Worm (Caenorhabditis elegans): Measurements from ENCODE around the gene B0554.7.

The B0554.7 gene

DNA sequence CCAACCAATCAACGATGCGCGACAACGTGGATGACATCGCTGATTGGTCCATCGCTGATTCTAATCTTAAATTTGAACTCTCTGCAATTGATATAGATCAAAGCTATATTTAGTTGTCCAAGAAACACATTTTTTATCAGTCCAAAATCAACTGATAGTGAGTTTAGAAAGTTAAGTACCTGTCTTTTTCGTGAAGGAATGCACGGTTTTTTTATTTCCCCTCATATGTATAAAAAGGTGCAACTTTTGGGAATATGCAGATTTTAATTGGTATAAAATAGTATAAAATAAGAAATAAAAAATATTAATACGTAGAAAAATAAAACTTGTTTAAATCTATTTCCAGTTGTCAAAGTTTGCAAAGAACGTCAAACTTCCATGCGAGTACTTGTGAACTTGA is 22.4 kb downstream of the B0554.7 start, which contains the start of gene Y39D8A.1:
TSS of gene Y39D8A.1 (plus strand) at position 301 of the 400 bp plus-strand sequence.
- TF ChIP-seq T26A8.4 (GFP tag; IDR thresholded peaks at IDR 0.05): no peak
- no peak for TF ChIP-seq F49E8.2 (tag; optimal IDR thresholded peaks at IDR 0.05; ENCODE audit: borderline replicate concordance)
- TF ChIP-seq php-3 (GFP tag; IDR thresholded peaks at IDR 0.05): no peak
- TF ChIP-seq daf-16 (GFP tag; optimal IDR thresholded peaks at IDR 0.05): no peak
- peak; percentile 30 for TF ChIP-seq daf-16 (tag; optimal IDR thresholded peaks at IDR 0.05)

DNA sequence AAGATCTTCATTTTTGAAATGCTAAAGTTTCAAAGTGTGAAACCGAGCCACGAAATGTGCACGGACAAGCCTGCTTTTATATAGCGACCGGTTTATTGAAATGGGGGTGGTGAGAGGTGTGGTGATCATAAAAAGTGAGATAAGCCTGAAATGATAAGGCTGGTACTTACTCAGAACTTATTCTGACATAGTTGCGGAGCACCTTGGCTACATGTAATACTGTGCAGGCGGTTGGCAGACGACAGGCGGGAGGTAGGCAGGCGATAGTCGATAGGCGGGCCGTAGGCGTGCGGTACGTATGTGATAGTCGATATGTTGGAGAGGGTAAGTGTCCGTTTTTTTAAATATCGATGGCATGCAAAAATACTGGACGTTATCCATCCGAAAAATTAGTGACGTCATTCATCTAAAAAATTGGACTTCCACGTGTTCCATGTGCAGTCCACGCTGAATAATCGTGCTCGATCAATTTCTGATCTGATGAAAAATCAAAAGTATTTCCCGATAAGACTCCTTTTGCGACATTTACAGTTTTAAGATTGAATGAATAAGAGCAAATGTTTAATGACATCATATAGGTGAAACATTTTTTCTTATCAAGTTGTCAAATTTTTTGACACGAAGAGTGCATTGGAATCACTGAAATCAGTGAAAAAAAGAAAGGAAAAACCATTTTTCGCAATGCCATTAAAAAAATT is 23.0 kb downstream of the B0554.7 start, which contains the start of gene irg-8:
TSS of gene irg-8 (minus strand) at position 51 of the 698 bp plus-strand sequence.
- TF ChIP-seq daf-16 (GFP tag; optimal IDR thresholded peaks at IDR 0.05): no peak
- TF ChIP-seq daf-16 (tag; optimal IDR thresholded peaks at IDR 0.05): peak; percentile 10
- TF ChIP-seq R02D3.7 (tag; optimal IDR thresholded peaks at IDR 0.05): no peak
- 0 out of 2 replicates have a peak, but pooled peaks have one; percentile 51 for TF ChIP-seq mxl-2 (GFP tag; conservative IDR thresholded peaks at IDR 0.05)
- TF ChIP-seq lin-15B (tag; optimal IDR thresholded peaks at IDR 0.05): no peak
- TF ChIP-seq dmd-6 (GFP tag; IDR thresholded peaks at IDR 0.05): peak; percentile 90
- TF ChIP-seq lin-29 (GFP tag; IDR thresholded peaks at IDR 0.05): no peak
- peak; percentile 38 for TF ChIP-seq nhr-48 (tag; optimal IDR thresholded peaks at IDR 0.05)
- TF ChIP-seq nhr-28 (tag; optimal IDR thresholded peaks at IDR 0.05): peak; percentile 33
- peak; percentile 46 for TF ChIP-seq hlh-11 (tag; optimal IDR thresholded peaks at IDR 0.05)
- peak in 1 of 2 experiments; percentile 78 for TF ChIP-seq unc-62 (GFP tag; optimal IDR thresholded peaks at IDR 0.05 in 1 of 2)
- TF ChIP-seq unc-62 (tag; optimal IDR thresholded peaks at IDR 0.05): no peak
- TF ChIP-seq zfp-3 (GFP tag; conservative IDR thresholded peaks at IDR 0.05): no peak
- peak; percentile 17 for TF ChIP-seq pqm-1 (tag; optimal IDR thresholded peaks at IDR 0.05)

DNA sequence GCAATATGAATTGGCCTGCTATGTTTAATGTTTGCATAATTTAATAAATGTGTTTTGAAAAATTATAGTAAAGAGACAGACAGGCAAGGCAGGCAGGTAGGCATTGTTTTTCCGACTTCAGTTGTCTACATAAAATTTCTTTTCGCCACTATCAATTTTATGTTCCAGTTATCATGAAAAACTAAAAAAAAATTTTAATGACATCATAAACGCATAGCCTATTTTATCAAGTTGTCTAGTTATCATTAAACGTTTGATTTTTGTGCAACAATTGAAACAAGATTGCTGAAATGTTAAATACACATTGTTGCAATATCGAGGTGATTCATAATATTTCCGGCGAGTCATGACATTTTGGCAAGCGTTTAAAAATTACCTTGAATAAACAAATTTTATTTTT is 25.8 kb downstream of the B0554.7 start:
- TF ChIP-seq pqm-1 (tag; optimal IDR thresholded peaks at IDR 0.05) (peak; percentile 80), php-3 (GFP tag; IDR thresholded peaks at IDR 0.05) (peak; percentile 61), dve-1 (tag; optimal IDR thresholded peaks at IDR 0.05; ENCODE audit: insufficient read depth) (no peak), snpc-1.2 (GFP tag; IDR thresholded peaks at IDR 0.05) (no peak), daf-16 (GFP tag; optimal IDR thresholded peaks at IDR 0.05) (no peak), daf-16 (tag; optimal IDR thresholded peaks at IDR 0.05) (peak; percentile 47), nhr-28 (tag; optimal IDR thresholded peaks at IDR 0.05) (peak; percentile 60), dmd-6 (GFP tag; IDR thresholded peaks at IDR 0.05) (peak; percentile 55; the same call in 1 of the 2 replicates), nhr-77 (tag; optimal IDR thresholded peaks at IDR 0.05) (peak; percentile 54)

DNA sequence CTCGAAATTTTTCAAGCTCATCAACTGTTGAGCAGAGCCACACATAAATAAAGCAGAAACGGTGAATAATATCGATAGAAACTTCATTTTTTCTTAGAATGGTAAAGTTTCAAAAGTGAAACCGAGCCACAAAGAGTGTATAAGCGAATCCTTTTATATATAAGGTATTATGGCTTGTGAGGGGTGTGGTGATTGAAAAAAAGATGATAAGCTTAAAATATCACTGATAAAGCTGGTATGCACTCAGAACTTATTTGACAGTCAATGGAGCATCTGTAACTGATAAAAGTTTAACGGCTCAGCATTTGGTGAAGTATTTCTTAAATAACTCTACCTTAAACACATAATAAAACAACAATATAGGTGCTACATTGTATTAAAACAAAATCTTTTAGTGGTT is 26.2 kb downstream of the B0554.7 start, which contains the start of gene dod-19:
TSS of gene dod-19 (minus strand) at position 130 of the 400 bp plus-strand sequence.
- TF ChIP-seq nhr-6 (tag; optimal IDR thresholded peaks at IDR 0.05) (no peak), pqm-1 (tag; optimal IDR thresholded peaks at IDR 0.05) (peak; percentile 79), nhr-102 (tag; optimal IDR thresholded peaks at IDR 0.05) (no peak), unc-39 (tag; optimal IDR thresholded peaks at IDR 0.05) (no peak), mxl-2 (GFP tag; conservative IDR thresholded peaks at IDR 0.05) (no peak), zip-2 (tag; optimal IDR thresholded peaks at IDR 0.05) (no peak), dmd-6 (GFP tag; IDR thresholded peaks at IDR 0.05) (peak; percentile 57), ceh-20 (GFP tag; IDR thresholded peaks at IDR 0.05) (no peak), lin-38 (GFP tag; IDR thresholded peaks at IDR 0.05) (no peak), Y105C5A.15 (GFP tag; IDR thresholded peaks at IDR 0.05) (no peak), nhr-10 (tag; optimal IDR thresholded peaks at IDR 0.05) (no peak), hlh-11 (tag; optimal IDR thresholded peaks at IDR 0.05) (no peak), ztf-7 (tag; optimal IDR thresholded peaks at IDR 0.05) (no peak), ZK546.5 (tag; optimal IDR thresholded peaks at IDR 0.05) (no peak)

DNA sequence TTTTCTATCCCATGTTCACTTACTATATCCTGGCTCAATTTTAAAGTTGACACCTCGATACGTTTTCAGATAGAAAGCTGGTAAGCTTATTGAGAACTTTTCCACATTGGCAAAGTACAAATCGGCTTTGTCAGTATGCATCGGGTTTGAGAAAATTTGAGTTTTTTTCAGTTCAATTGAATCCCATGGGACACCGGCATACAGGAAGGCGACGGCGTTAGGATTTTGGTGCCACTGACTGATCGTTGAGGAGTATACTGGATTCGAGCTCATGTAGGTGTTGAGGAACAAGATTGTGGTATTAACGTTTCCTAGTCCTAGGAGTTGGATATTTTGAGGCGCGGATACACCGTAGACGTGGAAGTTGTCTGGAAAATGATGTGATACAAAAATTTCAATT is 28.0 kb downstream of the B0554.7 start:
- TF ChIP-seq aha-1 (tag): peak; percentile 95
- TF ChIP-seq ceh-20 (GFP tag; IDR thresholded peaks at IDR 0.05): no peak
